Fruit fly (Drosophila melanogaster): ENCODE data around the gene NTPase.

NTPase gene

dm6 chr2L:2856960-2857584 is 28.6 kb downstream of the NTPase start, which contains the start of gene CG2991 (continued):
- TF ChIP-seq Hr39 (optimal IDR thresholded peaks at IDR 0.05) (no peak), CG6683 (GFP tag; optimal IDR thresholded peaks at IDR 0.05) (no peak), Tbp (GFP tag; optimal IDR thresholded peaks at IDR 0.05) (no peak), zen (tag; optimal IDR thresholded peaks at IDR 0.05) (peak; percentile 19), CG12744 (GFP tag; optimal IDR thresholded peaks at IDR 0.05) (no peak), CG18764 (GFP tag; optimal IDR thresholded peaks at IDR 0.05) (no peak), CG12942 (GFP tag; optimal IDR thresholded peaks at IDR 0.05) (no peak), pho (GFP tag; optimal IDR thresholded peaks at IDR 0.05) (peak; percentile 38), CG34422 (GFP tag; IDR thresholded peaks at IDR 0.05) (peak; percentile 36; the same call in 1 of the 3 replicates), CG7357 (GFP tag; IDR thresholded peaks at IDR 0.05) (no peak), CG14014 (GFP tag; IDR thresholded peaks at IDR 0.05) (peak; percentile 15; the same call in 1 of the 2 replicates), CG4854 (GFP tag; optimal IDR thresholded peaks at IDR 0.05) (no peak), Xrp1 (GFP tag; IDR thresholded peaks at IDR 0.05) (no peak), CG31365 (tag; optimal IDR thresholded peaks at IDR 0.05) (peak; percentile 3), YL-1 (GFP tag; optimal IDR thresholded peaks at IDR 0.05) (peak; percentile 69), CG5180 (GFP tag; optimal IDR thresholded peaks at IDR 0.05) (peak; percentile 18), CG1647 (GFP tag; optimal IDR thresholded peaks at IDR 0.05) (peak; percentile 14), br (optimal IDR thresholded peaks at IDR 0.05) (no peak), onecut (GFP tag; IDR thresholded peaks at IDR 0.05) (no peak), CG8924 (tag; optimal IDR thresholded peaks at IDR 0.05) (peak; percentile 77), CG3407 (GFP tag; optimal IDR thresholded peaks at IDR 0.05) (peak; percentile 12), cato (GFP tag; optimal IDR thresholded peaks at IDR 0.05; ENCODE audit: borderline replicate concordance) (no peak), Hmx (GFP tag; optimal IDR thresholded peaks at IDR 0.05) (no peak), CG17802 (tag; optimal IDR thresholded peaks at IDR 0.05) (no peak), Xbp1 (GFP tag; optimal IDR thresholded peaks at IDR 0.05) (peak; percentile 28), zen2 (GFP tag; IDR thresholded peaks at IDR 0.05; ENCODE audit: partially characterized antibody) (peak; percentile 70; the same call in 1 of the 3 replicates), dati (GFP tag; IDR thresholded peaks at IDR 0.05) (no peak), schlank (tag; optimal IDR thresholded peaks at IDR 0.05) (no peak), tll (GFP tag; optimal IDR thresholded peaks at IDR 0.05) (no peak), CG10654 (GFP tag; optimal IDR thresholded peaks at IDR 0.05) (no peak), Bteb2 (GFP tag; optimal IDR thresholded peaks at IDR 0.05) (no peak), NfI (GFP tag; optimal IDR thresholded peaks at IDR 0.05) (peak; percentile 26), sr (GFP tag; IDR thresholded peaks at IDR 0.05) (no peak), nerfin-2 (GFP tag; IDR thresholded peaks at IDR 0.05; ENCODE audit: partially characterized antibody) (0 out of 2 replicates have a peak, but pooled peaks have one; percentile 33), Camta (GFP tag; optimal IDR thresholded peaks at IDR 0.05) (no peak), salm (tag; optimal IDR thresholded peaks at IDR 0.05) (no peak), Atf3 (GFP tag; optimal IDR thresholded peaks at IDR 0.05) (no peak), CG1602 (GFP tag; optimal IDR thresholded peaks at IDR 0.05) (no peak), Sox100B (GFP tag; optimal IDR thresholded peaks at IDR 0.05) (no peak), so (GFP tag; IDR thresholded peaks at IDR 0.05) (peak; percentile 33; the same call in 1 of the 3 replicates), oc (tag; optimal IDR thresholded peaks at IDR 0.05) (no peak), CG4404 (GFP tag; IDR thresholded peaks at IDR 0.05) (no peak), CG43689 (GFP tag; IDR thresholded peaks at IDR 0.05) (no peak), CG17568 (GFP tag; optimal IDR thresholded peaks at IDR 0.05) (peak; percentile 48), crc (GFP tag; optimal IDR thresholded peaks at IDR 0.05) (no peak), HLH4C (GFP tag; IDR thresholded peaks at IDR 0.05; ENCODE audit: partially characterized antibody) (peak; percentile 59; the same call in 2 of the 3 replicates), CG16863 (GFP tag; optimal IDR thresholded peaks at IDR 0.05) (no peak), CG33213 (GFP tag; optimal IDR thresholded peaks at IDR 0.05) (peak; percentile 68), Eip74EF (GFP tag; optimal IDR thresholded peaks at IDR 0.05) (peak in 1 of 2 experiments; percentile 28), fu2 (GFP tag; optimal IDR thresholded peaks at IDR 0.05) (no peak)

Measured in whole organism, embryonic.